Worm (Caenorhabditis elegans): ENCODE data around the gene M03F4.6.

DNA sequence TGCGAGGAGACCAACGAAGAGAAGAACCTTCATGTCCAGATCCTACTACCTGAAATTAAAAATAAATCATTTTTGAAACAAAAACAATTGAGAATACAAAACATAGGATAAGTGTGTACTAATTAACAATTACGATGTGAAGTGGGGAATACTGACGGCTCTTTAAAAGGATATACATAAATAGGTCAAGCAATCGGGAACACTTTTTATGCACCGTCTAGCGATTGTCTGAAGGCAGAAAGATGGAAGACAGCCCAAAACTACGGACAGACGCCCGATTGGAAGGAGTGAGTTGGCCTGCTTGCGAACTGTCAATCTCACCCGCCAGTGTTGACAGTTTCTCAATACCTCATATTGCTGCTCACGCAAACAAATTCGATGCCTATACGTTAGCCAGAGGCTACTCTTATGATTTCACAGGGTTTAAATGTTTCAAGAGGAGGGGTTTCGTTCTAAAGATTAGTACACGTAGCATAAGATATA, 1.8 kb upstream of the M03F4.6 start, which contains the start of gene calu-1:
- TF ChIP-seq F22D6.2 (tag; optimal IDR thresholded peaks at IDR 0.05) (no peak), ets-4 (GFP tag; optimal IDR thresholded peaks at IDR 0.05) (peak; percentile 79), fkh-3 (tag; optimal IDR thresholded peaks at IDR 0.05) (no peak), Y67H2A.10 (GFP tag; conservative IDR thresholded peaks at IDR 0.05) (no peak), nhr-80 (tag; optimal IDR thresholded peaks at IDR 0.05) (peak; percentile 95), nhr-90 (tag; optimal IDR thresholded peaks at IDR 0.05) (peak; percentile 53), ceh-79 (tag; optimal IDR thresholded peaks at IDR 0.05) (no peak), ama-1 (optimal IDR thresholded peaks at IDR 0.05) (no peak), ama-1 (GFP tag; optimal IDR thresholded peaks at IDR 0.05) (no peak), atf-7 (tag; optimal IDR thresholded peaks at IDR 0.05) (peak; percentile 15), ztf-18 (tag; optimal IDR thresholded peaks at IDR 0.05) (no peak), unc-62 (GFP tag; optimal IDR thresholded peaks at IDR 0.05) (peak; percentile 48), ceh-91 (GFP tag; IDR thresholded peaks at IDR 0.05) (no peak)

Measured in whole organism, young adult.